Fruit fly (Drosophila melanogaster) whole organism, prepupa: ENCODE results near the gene CG34281.

Source experiments
- Blimp-1 ChIP-seq: fragments of 200-800 bp; sonication (Bioruptor generic); optimal IDR thresholded peaks from 3 replicates; lab custom pipeline; 2017; ENCODE audit warnings: missing biosample characterization, missing genetic modification characterization, mild to moderate bottlenecking, moderate library complexity, missing genetic modification reagents
- CG10631 ChIP-seq: fragments of 200-800 bp; sonication (Bioruptor generic); optimal IDR thresholded peaks from 2 replicates; lab custom pipeline; 2016; ENCODE audit warnings: missing biosample characterization, missing genetic modification characterization
- CG11762 ChIP-seq: fragments of 200-800 bp; sonication (Bioruptor generic); optimal IDR thresholded peaks from 3 replicates; lab custom pipeline; 2016; ENCODE audit warnings: missing biosample characterization, missing genetic modification characterization; ENCODE audit not compliant: insufficient read depth
- CG11902 ChIP-seq: fragments of 200-800 bp; sonication (Bioruptor generic); optimal IDR thresholded peaks from 3 replicates; lab custom pipeline; 2016; ENCODE audit warnings: missing biosample characterization, missing genetic modification characterization
- CG15336 ChIP-seq: fragments of 200-800 bp; sonication (Bioruptor generic); IDR thresholded peaks from 2 replicates; pipeline ENCODE4 v1.3.6; 2022; ENCODE audit warnings: missing biosample characterization, missing genetic modification characterization
- CG1621 ChIP-seq: fragments of 200-800 bp; sonication (Bioruptor generic); optimal IDR thresholded peaks from 3 replicates; lab custom pipeline; 2018; ENCODE audit warnings: missing biosample characterization, mild to moderate bottlenecking, missing genetic modification characterization
- CG16779 ChIP-seq: fragments of 200-800 bp; sonication (Bioruptor generic); optimal IDR thresholded peaks from 3 replicates; lab custom pipeline; 2017; ENCODE audit warnings: missing biosample characterization, mild to moderate bottlenecking, missing genetic modification characterization
- CG3032 ChIP-seq: fragments of 200-800 bp; optimal IDR thresholded peaks from 2 replicates; lab custom pipeline; 2019; ENCODE audit warnings: missing biosample characterization, mild to moderate bottlenecking, missing genetic modification characterization, moderate library complexity
- CG31627 ChIP-seq: fragments of 200-800 bp; sonication (Bioruptor generic); optimal IDR thresholded peaks from 3 replicates; lab custom pipeline; 2016; ENCODE audit warnings: missing biosample characterization, missing genetic modification characterization
- CG32006 ChIP-seq: fragments of 200-800 bp; sonication (Bioruptor generic); optimal IDR thresholded peaks from 3 replicates; lab custom pipeline; 2017; ENCODE audit warnings: missing biosample characterization, mild to moderate bottlenecking, missing genetic modification characterization
- CG34406 ChIP-seq: fragments of 200-800 bp; sonication (Bioruptor generic); optimal IDR thresholded peaks from 3 replicates; lab custom pipeline; 2016; ENCODE audit warnings: missing biosample characterization, missing genetic modification characterization
- CG3919 ChIP-seq: fragments of 200-800 bp; sonication (Bioruptor generic); optimal IDR thresholded peaks from 3 replicates; lab custom pipeline; 2016; ENCODE audit warnings: missing biosample characterization, missing genetic modification characterization
- CG4318 ChIP-seq: fragments of 200-800 bp; sonication (Bioruptor generic); optimal IDR thresholded peaks from 3 replicates; lab custom pipeline; 2017; ENCODE audit warnings: missing biosample characterization, mild to moderate bottlenecking, missing genetic modification characterization
- CG6163 ChIP-seq: fragments of 200-800 bp; sonication (Bioruptor generic); IDR thresholded peaks from 3 replicates; pipeline ENCODE4 v1.3.6; 2022; ENCODE audit warnings: missing biosample characterization, missing genetic modification characterization
- CG6808 ChIP-seq: fragments of 200-800 bp; sonication (Bioruptor generic); optimal IDR thresholded peaks from 3 replicates; lab custom pipeline; 2017; ENCODE audit warnings: missing biosample characterization, missing genetic modification characterization, mild to moderate bottlenecking, moderate library complexity, missing genetic modification reagents
- CG6854 ChIP-seq: fragments of 200-800 bp; sonication (Bioruptor generic); optimal IDR thresholded peaks from 2 replicates; lab custom pipeline; 2017; ENCODE audit warnings: missing biosample characterization, mild to moderate bottlenecking, missing genetic modification characterization
- CG7368 ChIP-seq: fragments of 200-800 bp; sonication (Bioruptor generic); optimal IDR thresholded peaks from 3 replicates; lab custom pipeline; 2016; ENCODE audit warnings: missing biosample characterization, missing genetic modification characterization
- CG8119 ChIP-seq: fragments of 200-800 bp; sonication (Bioruptor generic); IDR thresholded peaks from 3 replicates; pipeline ENCODE4 v1.3.6; 2022; ENCODE audit warnings: missing biosample characterization, missing genetic modification characterization
- CG8319 ChIP-seq: fragments of 200-800 bp; sonication (Bioruptor generic); optimal IDR thresholded peaks from 3 replicates; lab custom pipeline; 2016; ENCODE audit warnings: missing biosample characterization, missing genetic modification characterization
- CG8632 ChIP-seq: fragments of 200-800 bp; sonication (Bioruptor generic); optimal IDR thresholded peaks from 3 replicates; lab custom pipeline; 2016; ENCODE audit warnings: missing biosample characterization, missing genetic modification characterization
- Eip75B ChIP-seq: fragments of 200-800 bp; sonication (Bioruptor generic); optimal IDR thresholded peaks from 3 replicates; lab custom pipeline; 2016; ENCODE audit warnings: missing biosample characterization, missing genetic modification characterization
- Eip78C ChIP-seq: fragments of 200-800 bp; sonication (Bioruptor generic); peaks from one replicate; lab custom pipeline; 2016; ENCODE audit warnings: missing biosample characterization, missing genetic modification characterization
- Eip93F ChIP-seq: fragments of 200-800 bp; sonication (Bioruptor generic); optimal IDR thresholded peaks from 2 replicates; lab custom pipeline; 2016; ENCODE audit warnings: missing biosample characterization, mild to moderate bottlenecking, missing genetic modification characterization
- Ets21C ChIP-seq: fragments of 200-800 bp; sonication (Bioruptor generic); optimal IDR thresholded peaks from 3 replicates; lab custom pipeline; 2016; ENCODE audit warnings: missing biosample characterization, missing genetic modification characterization
- Ets96B ChIP-seq: fragments of 200-800 bp; optimal IDR thresholded peaks from 2 replicates; lab custom pipeline; 2019; ENCODE audit warnings: missing biosample characterization, mild to moderate bottlenecking, missing genetic modification characterization, moderate library complexity
- Hr38 ChIP-seq: sonication (Bioruptor generic); optimal IDR thresholded peaks from 2 replicates; lab custom pipeline; 2016; ENCODE audit warnings: missing biosample characterization, missing genetic modification characterization
- Hr39 ChIP-seq: fragments of 200-800 bp; sonication (Bioruptor generic); optimal IDR thresholded peaks from 2 replicates; lab custom pipeline; 2016; ENCODE audit warnings: missing biosample characterization, missing genetic modification characterization
- Hr4 ChIP-seq: fragments of 200-800 bp; sonication (Bioruptor generic); optimal IDR thresholded peaks from 3 replicates; lab custom pipeline; 2016; ENCODE audit warnings: missing biosample characterization, missing genetic modification characterization
- Lpt ChIP-seq: fragments of 200-800 bp; sonication (Bioruptor generic); optimal IDR thresholded peaks from 3 replicates; lab custom pipeline; 2016; ENCODE audit warnings: missing biosample characterization, missing genetic modification characterization
- Met ChIP-seq: fragments of 200-800 bp; sonication (Bioruptor generic); optimal IDR thresholded peaks from 3 replicates; lab custom pipeline; 2016; ENCODE audit warnings: missing biosample characterization, missing genetic modification characterization
- OdsH ChIP-seq: fragments of 200-800 bp; sonication (Bioruptor generic); optimal IDR thresholded peaks from 3 replicates; lab custom pipeline; 2016; ENCODE audit warnings: missing biosample characterization, missing genetic modification characterization
- Smox ChIP-seq: fragments of 200-800 bp; sonication (Bioruptor generic); optimal IDR thresholded peaks from 3 replicates; lab custom pipeline; 2016; ENCODE audit warnings: missing biosample characterization, missing genetic modification characterization
- Sox102F ChIP-seq: fragments of 200-800 bp; sonication (Bioruptor generic); optimal IDR thresholded peaks from 2 replicates; lab custom pipeline; 2016; ENCODE audit warnings: missing biosample characterization, mild to moderate bottlenecking, missing genetic modification characterization
- achi ChIP-seq: fragments of 200-800 bp; sonication (Bioruptor generic); optimal IDR thresholded peaks from 3 replicates; lab custom pipeline; 2016; ENCODE audit warnings: missing biosample characterization, missing genetic modification characterization
- dac ChIP-seq: fragments of 200-800 bp; sonication (Bioruptor generic); optimal IDR thresholded peaks from 2 replicates; lab custom pipeline; 2017; ENCODE audit warnings: missing biosample characterization, mild to moderate bottlenecking, missing genetic modification characterization
- dsx ChIP-seq: fragments of 200-800 bp; optimal IDR thresholded peaks from 3 replicates; lab custom pipeline; 2019; ENCODE audit warnings: missing biosample characterization, mild to moderate bottlenecking, missing genetic modification characterization, moderate library complexity; ENCODE audit not compliant: poor library complexity, severe bottlenecking
- eg ChIP-seq: fragments of 200-800 bp; sonication (Bioruptor generic); IDR thresholded peaks from 3 replicates; pipeline ENCODE4 v1.3.6; 2022; ENCODE audit warnings: missing biosample characterization, missing genetic modification characterization
- lz ChIP-seq: fragments of 200-800 bp; sonication (Bioruptor generic); optimal IDR thresholded peaks from 3 replicates; lab custom pipeline; 2016; ENCODE audit warnings: missing biosample characterization, missing genetic modification characterization
- net ChIP-seq: fragments of 200-800 bp; sonication (Bioruptor generic); optimal IDR thresholded peaks from 3 replicates; lab custom pipeline; 2016; ENCODE audit warnings: missing biosample characterization, missing genetic modification characterization
- pdm3 ChIP-seq: fragments of 200-800 bp; sonication (Bioruptor generic); optimal IDR thresholded peaks from 3 replicates; lab custom pipeline; 2016; ENCODE audit warnings: missing biosample characterization, missing genetic modification characterization
- spab ChIP-seq: fragments of 200-800 bp; sonication (Bioruptor generic); optimal IDR thresholded peaks from 2 replicates; lab custom pipeline; 2017; ENCODE audit warnings: missing biosample characterization, mild to moderate bottlenecking, missing genetic modification characterization, missing genetic modification reagents
- ss ChIP-seq, 2 experiments: fragments of 200-800 bp; sonication (Bioruptor generic); optimal IDR thresholded peaks; 2 replicates in 1 of 2; 3 replicates in 1 of 2; lab custom pipeline; 2017 to 2018; ENCODE audit warnings: mild to moderate bottlenecking in 2 of 2, missing biosample characterization in 2 of 2, missing genetic modification characterization in 2 of 2, moderate library complexity in 1 of 2
- topi ChIP-seq: fragments of 200-800 bp; sonication (Bioruptor generic); optimal IDR thresholded peaks from 3 replicates; lab custom pipeline; 2016; ENCODE audit warnings: missing biosample characterization, missing genetic modification characterization

Gene CG34281

dm6 chr3R:17615076-17615475 is 2.4 kb downstream of the CG34281 start:
- no peak for TF ChIP-seq net
- no peak for TF ChIP-seq CG32006 (GFP tag; lab: Kevin White, UChicago)
- no peak for TF ChIP-seq CG16779 (tag; lab: Kevin White, UChicago)
- no peak for TF ChIP-seq CG8119 (GFP tag; lab: Robert Waterston, UW)
- no peak for TF ChIP-seq Eip75B (GFP tag; lab: Kevin White, UChicago)
- no peak for TF ChIP-seq Ets21C (GFP tag; lab: Kevin White, UChicago)
- no peak for TF ChIP-seq CG11902 (GFP tag; lab: Kevin White, UChicago)
- TF ChIP-seq dac, result no peak
- no peak for TF ChIP-seq CG6808 (GFP tag; lab: Kevin White, UChicago)
- no peak for TF ChIP-seq CG8632
- no peak for TF ChIP-seq CG31627 (GFP tag; lab: Kevin White, UChicago)
- no peak for TF ChIP-seq Ets96B (tag; lab: Kevin White, UChicago)
- TF ChIP-seq spab (GFP tag; lab: Kevin White, UChicago), result no peak

DNA sequence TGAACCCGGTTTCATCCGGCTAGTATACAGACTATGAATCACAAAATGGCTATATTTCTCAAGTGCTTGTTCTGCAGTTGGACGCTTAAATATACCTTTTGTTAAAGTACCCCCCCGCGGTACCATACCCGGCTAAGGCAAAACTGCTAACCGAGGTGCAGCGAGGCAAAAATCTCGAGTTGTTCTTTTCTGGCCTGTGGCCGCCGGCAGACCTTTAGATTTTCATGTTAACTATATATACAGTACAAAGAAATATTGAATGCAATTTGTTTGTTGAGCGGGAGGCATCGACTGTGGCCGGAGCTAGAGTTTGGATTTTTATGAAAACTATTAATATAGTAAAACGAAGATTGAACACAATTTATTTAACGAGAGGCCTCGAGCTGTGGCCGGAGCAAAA is 3.1 kb downstream of the CG34281 start:
- TF ChIP-seq CG8119 (GFP tag; lab: Robert Waterston, UW), result no peak
- 0 out of 2 replicates have a peak, but pooled peaks have one; percentile 10 for TF ChIP-seq CG15336 (GFP tag; lab: Robert Waterston, UW)

dm6 chr3R:17616541-17616940 is 3.9 kb downstream of the CG34281 start:
- TF ChIP-seq CG3032 (peak; percentile 11), CG32006 (GFP tag; lab: Kevin White, UChicago) (no peak)

DNA sequence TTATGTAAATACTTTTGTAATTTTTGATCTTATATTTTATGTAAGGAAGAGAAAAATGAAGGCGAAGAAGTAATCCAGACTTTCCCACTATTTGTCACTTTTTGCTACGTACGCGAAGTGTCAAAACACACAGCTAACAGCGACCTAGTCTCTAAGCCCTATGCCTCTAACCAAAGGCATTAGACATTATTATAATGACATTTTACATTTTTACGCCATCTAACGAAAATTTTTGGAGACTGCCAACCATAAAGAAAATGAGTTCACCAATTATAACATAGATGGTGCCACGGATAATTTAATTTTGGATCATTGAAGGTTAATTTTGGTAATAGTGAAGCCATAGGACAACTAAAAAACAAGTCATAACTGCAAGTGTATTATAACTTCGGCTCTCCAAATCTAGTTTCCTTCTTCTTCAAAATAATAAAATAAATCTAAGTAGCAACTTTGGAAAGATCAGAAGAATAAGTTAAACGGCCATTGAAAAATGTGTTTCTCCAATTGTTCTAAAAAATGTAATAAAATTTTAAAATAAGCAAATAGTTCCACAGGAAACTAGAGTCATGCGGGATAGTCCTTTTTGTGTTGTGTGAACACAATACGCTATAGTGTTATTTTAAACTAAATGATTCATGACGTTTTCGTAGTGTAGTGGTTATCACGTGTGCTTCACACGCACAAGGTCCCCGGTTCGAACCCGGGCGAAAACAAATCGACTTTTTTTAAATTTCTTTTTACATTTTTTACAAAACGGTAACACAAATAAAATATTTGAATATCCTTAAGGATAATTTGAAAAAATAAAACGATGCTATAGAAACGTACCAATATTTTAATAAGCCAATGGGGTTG is 4.7 kb downstream of the CG34281 start:
- TF ChIP-seq eg (GFP tag; lab: Robert Waterston, UW) (no peak), CG8319 (GFP tag; lab: Kevin White, UChicago) (no peak), dsx (no peak), CG4318 (GFP tag; lab: Kevin White, UChicago) (no peak), Ets96B (tag; lab: Kevin White, UChicago) (no peak), lz (peak; percentile 6), CG3032 (no peak), Ets21C (GFP tag; lab: Kevin White, UChicago) (no peak), topi (GFP tag; lab: Kevin White, UChicago) (no peak), CG11762 (GFP tag; lab: Kevin White, UChicago) (no peak), achi (no peak), ss (GFP tag; optimal IDR thresholded peaks at IDR 0.05; lab: Kevin White, UChicago) (peak; percentile 44 to 54), dac (no peak), CG34406 (GFP tag; lab: Kevin White, UChicago) (no peak), OdsH (GFP tag; lab: Kevin White, UChicago) (no peak), Hr38 (GFP tag; lab: Kevin White, UChicago) (no peak), Hr39 (GFP tag; lab: Kevin White, UChicago) (peak; percentile 48), Sox102F (GFP tag; lab: Kevin White, UChicago) (no peak), CG6854 (GFP tag; lab: Kevin White, UChicago) (peak; percentile 5), CG1621 (tag; lab: Kevin White, UChicago) (no peak), CG7368 (GFP tag; lab: Kevin White, UChicago) (no peak), CG6163 (GFP tag; lab: Robert Waterston, UW) (no peak), CG8119 (GFP tag; lab: Robert Waterston, UW) (peak; percentile 24; the same call in 1 of the 3 replicates), Lpt (GFP tag; lab: Kevin White, UChicago) (no peak), Eip75B (GFP tag; lab: Kevin White, UChicago) (no peak), CG15336 (GFP tag; lab: Robert Waterston, UW) (peak; percentile 55; the same call in 1 of the 2 replicates), Met (GFP tag; lab: Kevin White, UChicago) (peak; percentile 27), CG10631 (GFP tag; lab: Kevin White, UChicago) (no peak), Smox (GFP tag; lab: Kevin White, UChicago) (peak; percentile 3), Eip78C (GFP tag; lab: Kevin White, UChicago) (peak; percentile 79), CG16779 (tag; lab: Kevin White, UChicago) (no peak), Hr4 (peak; percentile 20), Blimp-1 (no peak), Eip93F (GFP tag; lab: Kevin White, UChicago) (no peak), CG3919 (GFP tag; lab: Kevin White, UChicago) (no peak), CG31627 (GFP tag; lab: Kevin White, UChicago) (peak; percentile 22), pdm3 (peak; percentile 9)
